Fruit fly (Drosophila melanogaster) whole organism, wandering third instar larva: Measurements from ENCODE around the gene Ca-beta.

Source experiments
- Abd-B ChIP-seq: fragments of >200 bp; optimal IDR thresholded peaks from 2 replicates; lab custom pipeline; 2017; ENCODE audit warnings: missing biosample characterization, missing genetic modification characterization
- CG32264 ChIP-seq: fragments of 200-800 bp; sonication (Bioruptor generic); optimal IDR thresholded peaks from 2 replicates; lab custom pipeline; 2016; ENCODE audit warnings: missing biosample characterization, missing genetic modification characterization
- CG9705 ChIP-seq: fragments of 200-800 bp; sonication (Bioruptor generic); optimal IDR thresholded peaks from 2 replicates; lab custom pipeline; 2018; ENCODE audit warnings: missing biosample characterization, mild to moderate bottlenecking, missing genetic modification characterization
- CrebA ChIP-seq: fragments of 200-800 bp; sonication (Bioruptor generic); optimal IDR thresholded peaks from 2 replicates; lab custom pipeline; 2016; ENCODE audit warnings: missing biosample characterization, mild to moderate bottlenecking, missing genetic modification characterization, borderline replicate concordance
- Dfd ChIP-seq: fragments of >200 bp; optimal IDR thresholded peaks from 2 replicates; lab custom pipeline; 2017; ENCODE audit warnings: missing biosample characterization, missing genetic modification characterization
- Dif ChIP-seq: fragments of 200-275, 200-300 bp; sonication (Bioruptor generic); optimal IDR thresholded peaks from 2 replicates; lab custom pipeline; 2018; ENCODE audit warnings: missing biosample characterization, missing genetic modification characterization; ENCODE audit not compliant: partially characterized antibody
- GATAd ChIP-seq: sonication (Bioruptor generic); optimal IDR thresholded peaks from 2 replicates; lab custom pipeline; 2016; ENCODE audit warnings: missing biosample characterization, missing genetic modification characterization
- HLH106 ChIP-seq: fragments of 200-800 bp; optimal IDR thresholded peaks from 3 replicates; lab custom pipeline; 2019; ENCODE audit warnings: missing biosample characterization, mild to moderate bottlenecking, missing genetic modification characterization, moderate library complexity
- Hnf4 ChIP-seq: fragments of 200-800 bp; sonication (Bioruptor generic); optimal IDR thresholded peaks from 2 replicates; lab custom pipeline; 2016; ENCODE audit warnings: missing biosample characterization, mild to moderate bottlenecking, missing genetic modification characterization
- Hr78 ChIP-seq: fragments of >200 bp; optimal IDR thresholded peaks from 2 replicates; lab custom pipeline; 2017; ENCODE audit warnings: missing biosample characterization, missing genetic modification characterization
- Hr83 ChIP-seq: fragments of 200-300 bp; sonication (Bioruptor generic); optimal IDR thresholded peaks from 2 replicates; lab custom pipeline; 2016; ENCODE audit warnings: missing biosample characterization, mild to moderate bottlenecking, missing genetic modification characterization, moderate library complexity; ENCODE audit not compliant: poor library complexity, severe bottlenecking
- Jra ChIP-seq: sonication (Bioruptor generic); optimal IDR thresholded peaks from 2 replicates; lab custom pipeline; 2016; ENCODE audit warnings: missing biosample characterization, missing genetic modification characterization
- Mio ChIP-seq: sonication (Bioruptor generic); optimal IDR thresholded peaks from 2 replicates; lab custom pipeline; 2016; ENCODE audit warnings: missing biosample characterization, missing genetic modification characterization
- Myc ChIP-seq: fragments of >200 bp; optimal IDR thresholded peaks from 2 replicates; lab custom pipeline; 2017
- N ChIP-seq: fragments of >200 bp; optimal IDR thresholded peaks from 2 replicates; lab custom pipeline; 2018; ENCODE audit warnings: missing biosample characterization, missing external identifiers, missing genetic modification characterization
- OdsH ChIP-seq: fragments of 200-800 bp; sonication (Bioruptor generic); optimal IDR thresholded peaks from 2 replicates; lab custom pipeline; 2016; ENCODE audit warnings: missing biosample characterization, mild to moderate bottlenecking, missing genetic modification characterization
- Rel ChIP-seq, 2 experiments: fragments of 200-800 bp; sonication (Bioruptor generic) in 1 of 2; optimal IDR thresholded peaks; 2 replicates in 1 of 2; 3 replicates in 1 of 2; lab custom pipeline; 2016 to 2019; ENCODE audit warnings: mild to moderate bottlenecking in 2 of 2, missing biosample characterization in 2 of 2, missing genetic modification characterization in 2 of 2, moderate library complexity in 1 of 2
- Sp1 ChIP-seq: fragments of 200-800 bp; sonication (Bioruptor generic); optimal IDR thresholded peaks from 3 replicates; lab custom pipeline; 2019; ENCODE audit warnings: missing biosample characterization, mild to moderate bottlenecking, missing genetic modification characterization, moderate library complexity
- Vsx2 ChIP-seq: fragments of 200-300, 225-300 bp; sonication (Bioruptor generic); optimal IDR thresholded peaks from 2 replicates; lab custom pipeline; 2018; ENCODE audit warnings: missing biosample characterization, missing genetic modification characterization; ENCODE audit not compliant: partially characterized antibody
- br ChIP-seq: fragments of 200-800 bp; sonication (Bioruptor generic); optimal IDR thresholded peaks from 2 replicates; lab custom pipeline; 2016; ENCODE audit warnings: missing biosample characterization, missing genetic modification characterization
- brk ChIP-seq: fragments of 200-800 bp; sonication (Bioruptor generic); optimal IDR thresholded peaks from 2 replicates; lab custom pipeline; 2016; ENCODE audit warnings: missing biosample characterization, mild to moderate bottlenecking, missing genetic modification characterization
- dl ChIP-seq, 2 experiments: fragments of 175-275, 200-275 bp in 1 of 2; fragments of 200-275 bp in 1 of 2; sonication (Bioruptor generic); optimal IDR thresholded peaks; lab custom pipeline; 2018; ENCODE audit warnings: mild to moderate bottlenecking in 2 of 2, missing biosample characterization in 2 of 2, missing genetic modification characterization in 2 of 2, moderate library complexity in 2 of 2; ENCODE audit not compliant: partially characterized antibody in 2 of 2, insufficient read depth in 1 of 2
- dmrt93B ChIP-seq: fragments of 200-800 bp; sonication (Bioruptor generic); optimal IDR thresholded peaks from 2 replicates; lab custom pipeline; 2018; ENCODE audit warnings: missing biosample characterization, mild to moderate bottlenecking, missing genetic modification characterization
- dsf ChIP-seq: sonication (Bioruptor generic); optimal IDR thresholded peaks from 2 replicates; lab custom pipeline; 2016; ENCODE audit warnings: missing biosample characterization, missing genetic modification characterization, borderline replicate concordance
- ey ChIP-seq: fragments of 200-800 bp; sonication (Bioruptor generic); optimal IDR thresholded peaks from 2 replicates; lab custom pipeline; 2016; ENCODE audit warnings: missing biosample characterization, missing genetic modification characterization
- foxo ChIP-seq, 2 experiments: fragments of 200-800 bp; sonication (Bioruptor generic); optimal IDR thresholded peaks; 2 replicates in 1 of 2; 3 replicates in 1 of 2; lab custom pipeline; 2016 to 2017; ENCODE audit warnings: missing biosample characterization in 2 of 2, missing genetic modification characterization in 2 of 2
- fru ChIP-seq: fragments of 200-800 bp; sonication (Bioruptor generic); optimal IDR thresholded peaks from 3 replicates; lab custom pipeline; 2016; ENCODE audit warnings: missing biosample characterization, mild to moderate bottlenecking, missing genetic modification characterization
- h ChIP-seq: fragments of 200-800 bp; sonication (Bioruptor generic); optimal IDR thresholded peaks from 3 replicates; lab custom pipeline; 2016; ENCODE audit warnings: missing biosample characterization, mild to moderate bottlenecking, missing genetic modification characterization
- jim ChIP-seq: fragments of 175-275, 200-325 bp; sonication (Bioruptor generic); optimal IDR thresholded peaks from 2 replicates; lab custom pipeline; 2016; ENCODE audit warnings: missing biosample characterization, mild to moderate bottlenecking, missing genetic modification characterization
- lola ChIP-seq: fragments of >200 bp; optimal IDR thresholded peaks from 2 replicates; lab custom pipeline; 2017; ENCODE audit warnings: missing biosample characterization, missing genetic modification characterization
- pan ChIP-seq: fragments of >200 bp; optimal IDR thresholded peaks from 2 replicates; lab custom pipeline; 2017
- psq ChIP-seq: fragments of 200-800 bp; sonication (Bioruptor generic); optimal IDR thresholded peaks from 3 replicates; lab custom pipeline; 2017; ENCODE audit warnings: missing biosample characterization, mild to moderate bottlenecking, missing genetic modification characterization, moderate library complexity
- rgr ChIP-seq: fragments of 200-800 bp; sonication (Bioruptor generic); optimal IDR thresholded peaks from 3 replicates; lab custom pipeline; 2016; ENCODE audit warnings: missing biosample characterization, mild to moderate bottlenecking, missing genetic modification characterization
- sage ChIP-seq: fragments of 200-800 bp; sonication (Bioruptor generic); optimal IDR thresholded peaks from 2 replicates; lab custom pipeline; 2016; ENCODE audit warnings: missing biosample characterization, mild to moderate bottlenecking, missing genetic modification characterization
- sv ChIP-seq: fragments of 200-800 bp; sonication (Bioruptor generic); optimal IDR thresholded peaks from 3 replicates; lab custom pipeline; 2016; ENCODE audit warnings: missing biosample characterization, missing genetic modification characterization
- tai ChIP-seq: sonication (Bioruptor generic); optimal IDR thresholded peaks from 2 replicates; lab custom pipeline; 2016; ENCODE audit warnings: missing biosample characterization, missing genetic modification characterization
- usp ChIP-seq: fragments of >200 bp; optimal IDR thresholded peaks from 2 replicates; lab custom pipeline; 2017; ENCODE audit warnings: missing biosample characterization, missing genetic modification characterization
- woc ChIP-seq: sonication (Bioruptor generic); optimal IDR thresholded peaks from 2 replicates; lab custom pipeline; 2016; ENCODE audit warnings: missing biosample characterization, mild to moderate bottlenecking, missing genetic modification characterization

Gene Ca-beta

DNA sequence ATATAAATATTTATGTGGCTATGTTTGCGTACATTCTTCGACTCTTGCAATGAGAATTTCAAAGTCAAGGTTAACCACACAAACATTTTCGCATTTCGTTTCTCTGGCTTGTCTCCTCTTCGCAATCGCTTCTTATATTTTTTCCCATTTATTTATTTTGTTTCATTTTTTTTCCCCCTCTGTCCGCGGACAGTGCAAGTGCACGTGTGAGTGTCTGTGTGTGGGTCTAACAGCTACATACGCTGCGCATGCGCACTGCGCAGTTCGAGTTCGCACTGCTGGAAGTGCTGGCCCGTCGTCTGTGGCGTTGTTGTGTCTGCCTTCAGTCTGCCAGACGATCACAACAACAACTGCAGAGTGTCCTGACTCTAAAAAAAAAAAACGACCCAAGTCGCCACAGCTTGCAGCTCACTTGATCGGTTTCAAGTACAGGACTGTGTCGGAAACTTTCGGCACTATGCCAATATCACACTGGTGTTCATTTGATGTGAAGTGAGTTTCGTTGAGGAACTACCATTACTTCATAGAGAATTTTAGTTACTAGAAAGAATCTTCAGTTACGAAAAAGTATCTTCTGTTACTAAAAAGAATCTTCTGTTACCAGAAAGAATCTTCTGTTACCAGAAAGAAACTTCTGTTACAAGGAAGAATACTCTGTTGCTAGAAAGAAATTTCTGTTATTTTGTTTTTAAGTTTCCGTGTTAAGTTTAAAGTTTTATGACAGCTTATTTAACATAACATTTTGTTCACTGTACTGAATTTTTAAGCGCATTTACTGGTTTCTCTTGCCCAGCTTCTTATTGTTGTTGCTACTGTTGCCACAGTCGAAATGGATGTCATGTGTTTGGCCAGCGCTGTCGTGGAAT is 27.7 kb downstream of the Ca-beta start:
- TF ChIP-seq h (GFP tag; lab: Kevin White, UChicago) (peak; percentile 17), Jra (no peak), pan (no peak), brk (GFP tag; lab: Kevin White, UChicago) (no peak), fru (GFP tag; lab: Kevin White, UChicago) (peak; percentile 65), usp (GFP tag; lab: Kevin White, UChicago) (no peak), N (GFP tag; lab: Kevin White, UChicago) (no peak), ey (GFP tag; lab: Kevin White, UChicago) (peak; percentile 54), sage (GFP tag; lab: Kevin White, UChicago) (no peak), jim (GFP tag; lab: Kevin White, UChicago) (peak; percentile 16), CG9705 (GFP tag; lab: Kevin White, UChicago) (no peak), HLH106 (tag; lab: Kevin White, UChicago) (no peak), rgr (GFP tag; lab: Kevin White, UChicago) (peak; percentile 54), foxo (GFP tag; optimal IDR thresholded peaks at IDR 0.05; lab: Kevin White, UChicago) (peak in 1 of 2 experiments; percentile 35), dl (GFP tag; optimal IDR thresholded peaks at IDR 0.05; lab: Kevin White, UChicago; ENCODE audit: insufficient read depth in 1 of 2, partially characterized antibody in 2 of 2) (peak in 1 of 2 experiments; percentile 31), Abd-B (GFP tag; lab: Kevin White, UChicago) (no peak), woc (GFP tag; lab: Kevin White, UChicago) (peak; percentile 70), Dfd (no peak), Hr83 (GFP tag; lab: Kevin White, UChicago) (no peak), tai (GFP tag; lab: Kevin White, UChicago) (peak; percentile 28), Rel (GFP tag; optimal IDR thresholded peaks at IDR 0.05; lab: Kevin White, UChicago) (no peak), Rel (tag; optimal IDR thresholded peaks at IDR 0.05; lab: Kevin White, UChicago) (no peak), dsf (GFP tag; lab: Kevin White, UChicago) (no peak), OdsH (GFP tag; lab: Kevin White, UChicago) (peak; percentile 34), CrebA (GFP tag; lab: Kevin White, UChicago) (no peak), Hnf4 (GFP tag; lab: Kevin White, UChicago) (no peak), Myc (lab: Kevin White, UChicago) (no peak), br (no peak), Hr78 (GFP tag; lab: Kevin White, UChicago) (no peak), CG32264 (no peak), GATAd (GFP tag; lab: Kevin White, UChicago) (no peak), psq (GFP tag; lab: Kevin White, UChicago) (peak; percentile 73), sv (GFP tag; lab: Kevin White, UChicago) (no peak), Sp1 (peak; percentile 43), Dif (no peak), Vsx2 (GFP tag; lab: Kevin White, UChicago) (no peak), lola (GFP tag; lab: Kevin White, UChicago) (no peak), dmrt93B (GFP tag; lab: Kevin White, UChicago) (no peak), Mio (GFP tag; lab: Kevin White, UChicago) (no peak)
- TF ChIP-seq, all 38 proteins: peak for 12
